Worm (Caenorhabditis elegans): Measurements from ENCODE around the gene R10H1.1.

DNA sequence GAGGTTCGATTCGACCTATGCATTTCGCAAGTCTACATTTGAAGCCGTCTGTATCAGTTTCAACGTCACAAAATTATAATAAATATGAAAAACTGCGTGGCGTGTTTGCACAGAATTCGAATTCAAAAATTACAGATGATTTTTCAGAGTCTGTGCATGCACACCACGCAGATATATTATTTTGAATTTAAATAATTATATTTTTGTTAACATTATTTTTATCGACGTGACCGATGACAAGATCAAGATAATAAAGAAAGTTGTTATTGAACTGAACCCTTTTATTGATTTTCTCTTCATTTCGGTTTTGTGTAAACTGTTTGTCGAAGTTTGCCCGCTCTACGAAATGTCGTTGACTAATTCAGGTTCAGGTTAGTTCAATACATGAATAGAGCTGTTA, 10.8 kb downstream of the R10H1.1 start, which contains the start of gene C28F5.1:
- TF ChIP-seq lsl-1 (GFP tag; optimal IDR thresholded peaks at IDR 0.05): no peak
- TF ChIP-seq nfya-1 (tag; optimal IDR thresholded peaks at IDR 0.05; ENCODE audit: borderline replicate concordance, insufficient read depth): no peak
- TF ChIP-seq ztf-22 (GFP tag; optimal IDR thresholded peaks at IDR 0.05): no peak
- TF ChIP-seq ceh-91 (GFP tag; IDR thresholded peaks at IDR 0.05): no peak
- TF ChIP-seq egl-18 (GFP tag; IDR thresholded peaks at IDR 0.05): no peak
- no peak for TF ChIP-seq somi-1 (GFP tag; optimal IDR thresholded peaks at IDR 0.05)
- TF ChIP-seq B0019.2 (GFP tag; conservative IDR thresholded peaks at IDR 0.05): no peak
- TF ChIP-seq Y95B8A.8 (GFP tag; IDR thresholded peaks at IDR 0.05): no peak
